Fruit fly (Drosophila melanogaster): ENCODE data around the gene CG7945.

CG7945 gene

DNA sequence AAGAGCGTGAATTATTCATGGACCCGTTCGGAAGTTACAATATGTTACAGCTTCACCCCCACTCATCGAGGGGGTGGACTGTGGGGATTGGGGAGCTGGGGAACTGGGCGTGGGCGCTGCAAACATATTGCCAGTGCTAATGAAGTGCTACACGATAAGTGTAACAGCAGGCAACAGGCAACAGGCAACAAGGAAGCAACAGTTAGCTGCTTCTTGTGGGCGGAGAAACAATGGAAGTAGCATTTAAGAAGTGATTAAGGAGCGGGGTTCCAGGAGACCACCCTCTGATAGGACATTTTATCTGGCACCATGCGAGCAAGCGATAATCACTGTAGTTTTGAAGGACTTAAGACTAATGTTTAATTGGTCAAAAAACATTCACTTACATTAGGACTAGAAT, 17.3 kb upstream of the CG7945 start:
- TF ChIP-seq Pif1A (GFP tag; optimal IDR thresholded peaks at IDR 0.05) = no peak
- no peak for TF ChIP-seq CG34367 (tag; optimal IDR thresholded peaks at IDR 0.05)
- no peak for TF ChIP-seq CG14655 (GFP tag; optimal IDR thresholded peaks at IDR 0.05)
- no peak for TF ChIP-seq CG17806 (tag; optimal IDR thresholded peaks at IDR 0.05)
- no peak for TF ChIP-seq fd96Ca (GFP tag; IDR thresholded peaks at IDR 0.05)
- TF ChIP-seq CG4496 (GFP tag; IDR thresholded peaks at IDR 0.05) = no peak
- TF ChIP-seq CG32121 (GFP tag; IDR thresholded peaks at IDR 0.05) = no peak
- no peak for TF ChIP-seq Ets98B (GFP tag; IDR thresholded peaks at IDR 0.05)
- no peak for TF ChIP-seq CG12605 (GFP tag; IDR thresholded peaks at IDR 0.05)
- no peak for TF ChIP-seq Snoo (tag; optimal IDR thresholded peaks at IDR 0.05)
- TF ChIP-seq CG9948 (tag; optimal IDR thresholded peaks at IDR 0.05) = no peak
- no peak for TF ChIP-seq Pif1B (GFP tag; optimal IDR thresholded peaks at IDR 0.05)
- TF ChIP-seq CG8301 (tag; optimal IDR thresholded peaks at IDR 0.05) = no peak
- no peak for TF ChIP-seq CG8159 (tag; optimal IDR thresholded peaks at IDR 0.05)

DNA sequence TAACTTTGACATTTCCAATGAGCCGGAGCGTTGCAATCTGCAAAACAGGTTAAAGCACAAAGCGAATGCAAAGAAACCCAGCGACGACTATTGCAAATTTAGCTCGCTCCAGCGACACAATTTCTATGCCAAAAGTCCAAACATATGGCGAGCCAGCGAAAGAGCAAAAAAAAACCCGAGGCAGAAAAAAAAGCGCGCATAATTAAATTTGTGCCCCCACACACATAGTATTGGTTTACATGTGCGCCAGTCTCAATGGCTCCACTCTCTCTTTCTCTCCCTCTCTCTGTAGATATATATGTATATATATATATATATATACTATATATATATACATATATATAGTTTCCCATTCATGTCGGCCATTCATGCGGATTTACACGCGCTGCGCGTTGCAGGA, 16.7 kb upstream of the CG7945 start:
- TF ChIP-seq CG9948 (tag; optimal IDR thresholded peaks at IDR 0.05) (no peak), CG14655 (GFP tag; optimal IDR thresholded peaks at IDR 0.05) (peak; percentile 1), CG12605 (GFP tag; IDR thresholded peaks at IDR 0.05) (0 out of 2 replicates have a peak, but pooled peaks have one; percentile 8), CG32121 (GFP tag; IDR thresholded peaks at IDR 0.05) (no peak), CG4496 (GFP tag; IDR thresholded peaks at IDR 0.05) (no peak), D1 (tag; optimal IDR thresholded peaks at IDR 0.05) (no peak)

dm6 chr3L:15539903-15540409, 16.0 kb upstream of the CG7945 start:
- no peak for TF ChIP-seq CG8301 (tag; optimal IDR thresholded peaks at IDR 0.05)
- TF ChIP-seq Snoo (tag; optimal IDR thresholded peaks at IDR 0.05) = no peak
- no peak for TF ChIP-seq Ets98B (GFP tag; IDR thresholded peaks at IDR 0.05)
- no peak for TF ChIP-seq CG4496 (GFP tag; IDR thresholded peaks at IDR 0.05)
- TF ChIP-seq CG10348 (GFP tag; IDR thresholded peaks at IDR 0.05) = no peak
- TF ChIP-seq EcR (GFP tag; optimal IDR thresholded peaks at IDR 0.05) = no peak
- TF ChIP-seq CG14655 (GFP tag; optimal IDR thresholded peaks at IDR 0.05) = no peak
- no peak for TF ChIP-seq CG17806 (tag; optimal IDR thresholded peaks at IDR 0.05)
- TF ChIP-seq Pif1A (GFP tag; optimal IDR thresholded peaks at IDR 0.05) = no peak
- no peak for TF ChIP-seq Pif1B (GFP tag; optimal IDR thresholded peaks at IDR 0.05)
- TF ChIP-seq CG9948 (tag; optimal IDR thresholded peaks at IDR 0.05) = no peak
- TF ChIP-seq CG32121 (GFP tag; IDR thresholded peaks at IDR 0.05) = no peak
- TF ChIP-seq CG15710 (tag; optimal IDR thresholded peaks at IDR 0.05) = no peak

dm6 chr3L:15538582-15539490, 14.9 kb upstream of the CG7945 start:
- TF ChIP-seq fd96Ca (GFP tag; IDR thresholded peaks at IDR 0.05) (0 out of 3 replicates have a peak, but pooled peaks have one; percentile 3), CG8301 (tag; optimal IDR thresholded peaks at IDR 0.05) (no peak), Pif1B (GFP tag; optimal IDR thresholded peaks at IDR 0.05) (no peak), Ets98B (GFP tag; IDR thresholded peaks at IDR 0.05) (no peak), CG12605 (GFP tag; IDR thresholded peaks at IDR 0.05) (no peak), rn (GFP tag; IDR thresholded peaks at IDR 0.05) (no peak), CG34367 (tag; optimal IDR thresholded peaks at IDR 0.05) (no peak), Pif1A (GFP tag; optimal IDR thresholded peaks at IDR 0.05) (no peak), CG32121 (GFP tag; IDR thresholded peaks at IDR 0.05) (no peak), CG8159 (tag; optimal IDR thresholded peaks at IDR 0.05) (no peak), CG14655 (GFP tag; optimal IDR thresholded peaks at IDR 0.05) (peak; percentile 6), CG17806 (tag; optimal IDR thresholded peaks at IDR 0.05) (no peak), CG4496 (GFP tag; IDR thresholded peaks at IDR 0.05) (no peak), EcR (GFP tag; optimal IDR thresholded peaks at IDR 0.05) (peak; percentile 32), Snoo (tag; optimal IDR thresholded peaks at IDR 0.05) (no peak)

DNA sequence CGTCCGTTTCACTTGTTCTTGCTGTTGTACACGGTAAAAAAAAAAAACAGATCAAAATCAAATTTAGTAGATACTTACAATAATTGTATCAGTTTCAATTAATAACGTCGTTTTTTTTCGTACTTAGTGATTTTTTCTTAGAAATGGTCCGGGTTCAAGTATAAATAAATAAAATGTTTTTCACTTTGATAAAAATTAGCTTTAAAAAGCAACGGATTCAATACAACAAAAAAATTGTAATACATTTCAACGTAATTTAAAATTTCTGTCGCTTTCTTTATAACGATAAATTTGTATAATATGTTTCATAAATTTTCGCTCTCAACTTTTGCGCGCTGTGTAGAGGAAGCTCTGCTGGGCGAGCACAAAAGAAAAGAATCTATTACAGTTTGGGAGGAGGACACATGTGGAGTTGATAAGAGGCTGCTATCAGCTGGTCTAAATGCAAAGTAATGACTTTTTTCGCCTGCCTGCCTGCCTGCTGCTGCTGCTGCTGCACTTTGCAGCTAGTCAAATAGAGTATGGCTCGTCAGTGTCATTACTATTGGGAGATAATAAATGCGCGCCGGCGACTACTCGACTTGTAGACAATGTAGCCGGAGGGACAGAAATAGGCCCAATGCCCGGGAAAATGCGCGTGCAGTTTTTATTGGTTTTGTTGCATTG, 14.1 kb upstream of the CG7945 start:
- TF ChIP-seq CG15710 (tag; optimal IDR thresholded peaks at IDR 0.05) (peak; percentile 72), Ets98B (GFP tag; IDR thresholded peaks at IDR 0.05) (no peak; the same call in 1 of the 2 replicates), CG34367 (tag; optimal IDR thresholded peaks at IDR 0.05) (peak; percentile 58), fd96Ca (GFP tag; IDR thresholded peaks at IDR 0.05) (no peak; the same call in 2 of the 3 replicates), EcR (GFP tag; optimal IDR thresholded peaks at IDR 0.05) (peak; percentile 37), CG9948 (tag; optimal IDR thresholded peaks at IDR 0.05) (peak; percentile 71), Pif1A (GFP tag; optimal IDR thresholded peaks at IDR 0.05) (peak; percentile 73), CG12605 (GFP tag; IDR thresholded peaks at IDR 0.05) (peak; percentile 9; the same call in 1 of the 2 replicates), gl (tag; optimal IDR thresholded peaks at IDR 0.05) (no peak), CG32121 (GFP tag; IDR thresholded peaks at IDR 0.05) (peak; percentile 75), Pif1B (GFP tag; optimal IDR thresholded peaks at IDR 0.05) (peak; percentile 56), CG8301 (tag; optimal IDR thresholded peaks at IDR 0.05) (peak; percentile 73), CG14655 (GFP tag; optimal IDR thresholded peaks at IDR 0.05) (peak; percentile 83), D1 (tag; optimal IDR thresholded peaks at IDR 0.05) (peak; percentile 60), Snoo (tag; optimal IDR thresholded peaks at IDR 0.05) (peak; percentile 18), CG13204 (GFP tag; optimal IDR thresholded peaks at IDR 0.05) (no peak), CG8159 (tag; optimal IDR thresholded peaks at IDR 0.05) (peak; percentile 80), CG17806 (tag; optimal IDR thresholded peaks at IDR 0.05) (peak; percentile 66)

Measured in whole organism, pupa.